Fruit fly (Drosophila melanogaster): ENCODE measurements around the gene Pp1-87B.

dm6 chr3R:12429120-12429610 lies 3.4 kb upstream of the Pp1-87B start, which contains the start of the genes CG5641 and CG5245:
- TF ChIP-seq psq (optimal IDR thresholded peaks at IDR 0.05) (no peak), usp (GFP tag; optimal IDR thresholded peaks at IDR 0.05) (no peak), pan (optimal IDR thresholded peaks at IDR 0.05) (no peak), CG8478 (optimal IDR thresholded peaks at IDR 0.05) (no peak), EcR (GFP tag; optimal IDR thresholded peaks at IDR 0.05) (no peak), Dll (optimal IDR thresholded peaks at IDR 0.05) (no peak)

Measured in whole organism.